Worm (Caenorhabditis elegans): ENCODE measurements around the gene aly-2.
"Not testable (repeated sequence)": the region's sequence is repeated elsewhere in the genome, so short reads cannot be mapped to it uniquely, and the experiment has no call there.

aly-2 gene

ce11 chrIV:9140172-9140805 lies 7.0 kb upstream of the aly-2 start:
- TF ChIP-seq unc-62 (GFP tag; optimal IDR thresholded peaks at IDR 0.05) = no peak

ce11 chrIV:9144405-9144804 lies 2.9 kb upstream of the aly-2 start, which contains the start of gene flp-1:
Gene flp-1, plus strand, starts transcription at chrIV:9144705.
- TF ChIP-seq unc-62 (GFP tag; optimal IDR thresholded peaks at IDR 0.05) = no peak

ce11 chrIV:9146111-9146510 lies 1.2 kb upstream of the aly-2 start, which contains the start of gene daf-10:
Gene daf-10, minus strand, starts transcription at chrIV:9146211.
- TF ChIP-seq unc-62 (GFP tag; optimal IDR thresholded peaks at IDR 0.05) = no peak

- TF ChIP-seq unc-62 (GFP tag; optimal IDR thresholded peaks at IDR 0.05) = no peak
Measured at ce11 chrIV:9150175-9150574, 2.9 kb downstream of the aly-2 start, which contains the start of gene F23B2.7. Gene F23B2.7, plus strand, starts transcription at chrIV:9150475.

ce11 chrIV:9154263-9154662 lies 7.0 kb downstream of the aly-2 start, which contains the start of gene F23B2.10:
Gene F23B2.10, minus strand, starts transcription at chrIV:9154363.
- TF ChIP-seq unc-62 (GFP tag; optimal IDR thresholded peaks at IDR 0.05) = no peak

ce11 chrIV:9158969-9159800 lies 11.9 kb downstream of the aly-2 start, which contains the start of gene pcp-3:
Gene pcp-3, minus strand, starts transcription at chrIV:9159019.
- no peak for TF ChIP-seq unc-62 (GFP tag; optimal IDR thresholded peaks at IDR 0.05)

- no peak for TF ChIP-seq unc-62 (GFP tag; optimal IDR thresholded peaks at IDR 0.05)
Measured at ce11 chrIV:9159863-9160262, 12.6 kb downstream of the aly-2 start.

- no peak for TF ChIP-seq unc-62 (GFP tag; optimal IDR thresholded peaks at IDR 0.05)
Measured at ce11 chrIV:9165027-9165426, 17.8 kb downstream of the aly-2 start, which contains the start of gene pcp-2. Gene pcp-2, minus strand, starts transcription at chrIV:9165127.

ce11 chrIV:9165681-9166080 lies 18.4 kb downstream of the aly-2 start, which contains the start of gene C07C7.3:
Gene C07C7.3, plus strand, starts transcription at chrIV:9166051.
- no peak for TF ChIP-seq unc-62 (GFP tag; optimal IDR thresholded peaks at IDR 0.05)

- TF ChIP-seq unc-62 (GFP tag; optimal IDR thresholded peaks at IDR 0.05) = no peak
Measured at ce11 chrIV:9169764-9170163, 22.5 kb downstream of the aly-2 start.

- no peak for TF ChIP-seq unc-62 (GFP tag; optimal IDR thresholded peaks at IDR 0.05)
Measured at ce11 chrIV:9184547-9184946, 37.3 kb downstream of the aly-2 start, which contains the start of gene C07C7.1. Gene C07C7.1, plus strand, starts transcription at chrIV:9184847.

ce11 chrIV:9191183-9191582 lies 43.9 kb downstream of the aly-2 start:
- TF ChIP-seq unc-62 (GFP tag; optimal IDR thresholded peaks at IDR 0.05) = no peak

ce11 chrIV:9192522-9192921 lies 45.3 kb downstream of the aly-2 start, which contains the start of gene C46C2.5:
Gene C46C2.5, minus strand, starts transcription at chrIV:9192622.
- no peak for TF ChIP-seq unc-62 (GFP tag; optimal IDR thresholded peaks at IDR 0.05)

ce11 chrIV:9194524-9194923 lies 47.3 kb downstream of the aly-2 start, which contains the start of gene C46C2.7:
Gene C46C2.7, plus strand, starts transcription at chrIV:9194824.
- TF ChIP-seq unc-62 (GFP tag; optimal IDR thresholded peaks at IDR 0.05) = not testable (repeated sequence)

- no peak for TF ChIP-seq unc-62 (GFP tag; optimal IDR thresholded peaks at IDR 0.05)
Measured at ce11 chrIV:9196755-9197154, 49.5 kb downstream of the aly-2 start.

ce11 chrIV:9198136-9198535 lies 50.9 kb downstream of the aly-2 start:
- no peak for TF ChIP-seq unc-62 (GFP tag; optimal IDR thresholded peaks at IDR 0.05)

Data from whole organism, dauer.